Fruit fly (Drosophila melanogaster) whole organism, pupa: ENCODE results near the gene vito.

Source experiments
- CG10348 ChIP-seq: fragments of 200-800 bp; sonication (Bioruptor generic); IDR thresholded peaks from 2 replicates; pipeline ENCODE4 v1.3.6; 2022; ENCODE audit warnings: missing biosample characterization, missing genetic modification characterization
- CG12605 ChIP-seq: fragments of 200-800 bp; sonication (Bioruptor generic); IDR thresholded peaks from 2 replicates; pipeline ENCODE4 v1.3.6; 2022; ENCODE audit warnings: missing biosample characterization, missing genetic modification characterization
- CG15710 ChIP-seq: fragments of 200-800 bp; sonication (Bioruptor generic); optimal IDR thresholded peaks from 2 replicates; lab custom pipeline; 2018; ENCODE audit warnings: missing biosample characterization, mild to moderate bottlenecking, missing genetic modification characterization, moderate library complexity
- CG17806 ChIP-seq: fragments of 200-800 bp; sonication (Bioruptor generic); optimal IDR thresholded peaks from 2 replicates; lab custom pipeline; 2018; ENCODE audit warnings: missing biosample characterization, mild to moderate bottlenecking, missing genetic modification characterization, moderate library complexity
- CG32121 ChIP-seq: fragments of 200-800 bp; sonication (Bioruptor generic); IDR thresholded peaks from 2 replicates; pipeline ENCODE4 v1.3.6; 2022; ENCODE audit warnings: missing biosample characterization, missing genetic modification characterization
- CG8159 ChIP-seq: fragments of 200-800 bp; sonication (Bioruptor generic); optimal IDR thresholded peaks from 3 replicates; lab custom pipeline; 2018; ENCODE audit warnings: missing biosample characterization, mild to moderate bottlenecking, missing genetic modification characterization, moderate library complexity
- CG8301 ChIP-seq: fragments of 200-800 bp; sonication (Bioruptor generic); optimal IDR thresholded peaks from 2 replicates; lab custom pipeline; 2018; ENCODE audit warnings: missing biosample characterization, mild to moderate bottlenecking, missing genetic modification characterization
- EcR ChIP-seq: fragments of 200-800 bp; sonication (Bioruptor generic); optimal IDR thresholded peaks from 3 replicates; lab custom pipeline; 2019; ENCODE audit warnings: missing biosample characterization, missing genetic modification characterization, mild to moderate bottlenecking, moderate library complexity, missing genetic modification reagents
- Ets98B ChIP-seq: fragments of 200-800 bp; sonication (Bioruptor generic); IDR thresholded peaks from 2 replicates; pipeline ENCODE4 v1.3.6; 2022; ENCODE audit warnings: missing biosample characterization, missing genetic modification characterization
- Pif1A ChIP-seq: fragments of 200-800 bp; sonication (Bioruptor generic); optimal IDR thresholded peaks from 3 replicates; lab custom pipeline; 2016; ENCODE audit warnings: missing biosample characterization, missing genetic modification characterization
- fd96Ca ChIP-seq: fragments of 200-800 bp; sonication (Bioruptor generic); IDR thresholded peaks from 3 replicates; pipeline ENCODE4 v1.3.6; 2022; ENCODE audit warnings: missing biosample characterization, missing genetic modification characterization
- gl ChIP-seq: fragments of 200-800 bp; sonication (Bioruptor generic); optimal IDR thresholded peaks from 2 replicates; lab custom pipeline; 2018; ENCODE audit warnings: missing biosample characterization, mild to moderate bottlenecking, missing genetic modification characterization
- rn ChIP-seq: fragments of 200-800 bp; sonication (Bioruptor generic); IDR thresholded peaks from 2 replicates; pipeline ENCODE4 v1.3.6; 2022; ENCODE audit warnings: missing biosample characterization, missing genetic modification characterization

DNA sequence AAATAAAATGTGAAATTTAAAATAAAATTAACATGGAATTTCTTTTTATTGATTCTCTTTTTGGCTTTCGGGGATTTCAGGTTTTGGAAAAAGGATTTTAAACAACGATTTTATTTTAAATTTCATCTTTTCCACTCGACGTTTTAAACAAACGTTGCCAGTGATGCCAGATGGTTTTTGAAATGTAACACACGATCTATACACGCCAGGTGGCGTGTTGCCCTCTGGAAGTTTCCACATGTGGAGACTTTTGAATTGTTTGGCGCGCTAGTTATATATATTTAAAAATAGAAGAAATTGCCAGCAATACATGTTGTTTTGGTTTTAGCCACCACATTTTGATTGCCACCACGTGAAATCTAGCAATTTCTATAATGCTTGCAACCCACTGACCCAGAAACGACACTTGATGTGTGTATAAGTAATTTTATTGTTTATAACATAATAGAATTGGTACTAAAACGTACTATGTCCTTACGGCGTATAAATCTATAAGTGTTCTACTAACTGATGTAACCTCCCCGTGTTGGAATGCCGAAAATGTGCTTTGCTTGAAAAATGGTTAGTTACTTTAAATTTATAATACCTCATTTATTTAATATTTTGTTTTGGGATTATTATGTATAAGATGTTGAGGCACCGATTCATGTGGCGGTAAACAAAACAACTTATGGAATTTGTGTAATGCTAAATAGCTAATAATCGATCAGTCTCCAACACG lies 27.4 kb downstream of the vito start:
- no peak for TF ChIP-seq rn (GFP tag; lab: Robert Waterston, UW)
- no peak for TF ChIP-seq CG10348 (GFP tag; lab: Robert Waterston, UW)
- no peak for TF ChIP-seq EcR
- TF ChIP-seq CG15710: no peak
- TF ChIP-seq Pif1A (GFP tag; lab: Kevin White, UChicago): no peak
- no peak for TF ChIP-seq fd96Ca (GFP tag; lab: Robert Waterston, UW)
- no peak for TF ChIP-seq CG8159
- TF ChIP-seq CG17806: no peak
- TF ChIP-seq gl (tag; lab: Kevin White, UChicago): no peak
- no peak for TF ChIP-seq Ets98B (GFP tag; lab: Robert Waterston, UW)
- TF ChIP-seq CG12605 (GFP tag; lab: Robert Waterston, UW): no peak
- no peak for TF ChIP-seq CG8301 (tag; lab: Kevin White, UChicago)
- no peak for TF ChIP-seq CG32121 (GFP tag; lab: Robert Waterston, UW)
